Worm (Caenorhabditis elegans): Measurements from ENCODE around the gene C54D10.13.

- TF ChIP-seq lin-35 (GFP tag; optimal IDR thresholded peaks at IDR 0.05) (no peak), ceh-40 (GFP tag; IDR thresholded peaks at IDR 0.05) (no peak)
These were observed 23.6 kb upstream of the C54D10.13 start for ce11 chrV:12455695-12456094.
